Worm (Caenorhabditis elegans): Measurements from ENCODE around the gene dcar-1.

ce11 chrV:17945460-17945859, 35.3 kb downstream of the dcar-1 start:
- TF ChIP-seq pha-4 (GFP tag; IDR thresholded peaks at IDR 0.05) (no peak), pha-4 (tag; optimal IDR thresholded peaks at IDR 0.05) (no peak), D1046.2 (GFP tag; IDR thresholded peaks at IDR 0.05) (no peak), lin-38 (GFP tag; IDR thresholded peaks at IDR 0.05) (no peak), jun-1 (tag; optimal IDR thresholded peaks at IDR 0.05) (no peak), saeg-2 (GFP tag; IDR thresholded peaks at IDR 0.05) (no peak), dmd-6 (GFP tag; IDR thresholded peaks at IDR 0.05) (no peak), fkh-10 (GFP tag; optimal IDR thresholded peaks at IDR 0.05) (no peak), aha-1 (tag) (no peak), ZK546.5 (tag; optimal IDR thresholded peaks at IDR 0.05) (no peak)
